Worm (Caenorhabditis elegans) whole organism, dauer: ENCODE data around the gene srj-4.
"Not testable (repeated sequence)": the region's sequence is repeated elsewhere in the genome, so short reads cannot be mapped to it uniquely, and the experiment has no call there.

ENCODE experiments used
- unc-62 ChIP-seq: sonication (generic microtip); optimal IDR thresholded peaks from 2 replicates; lab custom pipeline; 2017; ENCODE audit warnings: missing biosample characterization, missing genetic modification reagents, missing genetic modification characterization

srj-4 gene

ce11 chrV:12162906-12163305, at the start of gene srj-4:
Gene srj-4, plus strand, starts transcription at chrV:12163206.
- TF ChIP-seq unc-62 (GFP tag; lab: Kevin White, UChicago): no peak

DNA sequence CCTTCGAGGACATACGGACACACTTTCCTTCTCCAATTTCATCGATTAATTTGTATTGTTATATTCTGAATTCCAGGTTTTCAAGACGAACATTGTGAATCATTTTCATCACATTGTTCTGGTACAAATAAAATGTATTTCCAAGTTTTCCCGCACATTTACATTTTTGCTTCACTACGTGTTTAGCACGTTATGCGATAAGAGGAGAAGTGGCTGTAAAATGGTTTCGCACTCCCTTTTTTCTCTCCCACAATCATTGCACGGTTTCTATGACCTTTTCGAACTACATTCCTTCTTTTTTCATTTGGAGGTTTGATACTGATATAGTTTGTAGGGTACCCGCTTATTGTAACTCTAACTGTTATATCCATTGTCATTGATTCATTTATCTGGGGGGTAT, 49.3 kb upstream of the srj-4 start:
- no peak for TF ChIP-seq unc-62 (GFP tag; lab: Kevin White, UChicago)

ce11 chrV:12114693-12115092, 48.3 kb upstream of the srj-4 start, which contains the start of gene spin-1:
Gene spin-1, plus strand, starts transcription at chrV:12114993.
- no peak for TF ChIP-seq unc-62 (GFP tag; lab: Kevin White, UChicago)

DNA sequence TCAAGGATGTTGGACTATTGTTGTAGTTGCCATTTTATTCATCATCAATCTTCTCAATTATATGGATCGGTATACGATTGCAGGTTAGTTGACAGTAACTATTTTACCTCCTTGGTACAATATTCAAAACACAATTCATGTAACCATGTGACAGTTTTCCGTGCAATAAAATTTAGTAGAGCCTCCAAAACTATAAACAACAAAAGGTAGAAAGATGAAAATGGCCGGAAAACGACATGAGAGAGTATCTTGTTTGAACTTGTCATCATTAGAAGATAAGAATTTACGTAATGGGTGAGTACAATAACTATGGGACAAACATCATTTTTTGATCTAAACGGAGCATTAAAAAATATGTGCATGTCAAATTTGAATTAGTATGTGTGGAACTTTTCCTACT, 47.9 kb upstream of the srj-4 start:
- no peak for TF ChIP-seq unc-62 (GFP tag; lab: Kevin White, UChicago)

- TF ChIP-seq unc-62 (GFP tag; lab: Kevin White, UChicago): no peak
These were observed 45.4 kb upstream of the srj-4 start, which contains the start of gene C13C4.8 for ce11 chrV:12117567-12118053. Gene C13C4.8, plus strand, starts transcription at chrV:12118003.

ce11 chrV:12120381-12120780, 42.6 kb upstream of the srj-4 start, which contains the start of gene C13C4.7:
Gene C13C4.7, minus strand, starts transcription at chrV:12120481.
- TF ChIP-seq unc-62 (GFP tag; lab: Kevin White, UChicago): no peak

DNA sequence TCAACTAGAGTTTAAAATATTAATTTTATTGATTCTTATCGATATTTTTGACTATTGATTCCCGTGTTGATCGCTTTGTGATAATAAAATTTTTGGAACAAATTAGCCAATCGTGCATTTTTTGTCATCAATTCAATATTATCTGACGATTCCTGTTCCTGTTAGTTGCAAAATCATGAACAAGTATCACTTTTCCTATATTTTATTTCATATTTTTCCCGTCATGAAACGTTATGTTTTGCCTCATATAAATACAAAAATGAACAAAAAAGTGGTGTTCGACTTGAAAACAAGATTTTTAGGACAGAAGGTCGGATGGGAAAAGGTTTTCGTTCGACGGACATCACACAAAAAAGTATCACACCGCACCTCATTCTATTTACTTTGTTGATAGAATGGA, 41.7 kb upstream of the srj-4 start, which contains the start of gene C13C4.6:
C13C4.6 (plus strand) TSS at position 301 of the 400 bp plus-strand sequence.
- no peak for TF ChIP-seq unc-62 (GFP tag; lab: Kevin White, UChicago)

DNA sequence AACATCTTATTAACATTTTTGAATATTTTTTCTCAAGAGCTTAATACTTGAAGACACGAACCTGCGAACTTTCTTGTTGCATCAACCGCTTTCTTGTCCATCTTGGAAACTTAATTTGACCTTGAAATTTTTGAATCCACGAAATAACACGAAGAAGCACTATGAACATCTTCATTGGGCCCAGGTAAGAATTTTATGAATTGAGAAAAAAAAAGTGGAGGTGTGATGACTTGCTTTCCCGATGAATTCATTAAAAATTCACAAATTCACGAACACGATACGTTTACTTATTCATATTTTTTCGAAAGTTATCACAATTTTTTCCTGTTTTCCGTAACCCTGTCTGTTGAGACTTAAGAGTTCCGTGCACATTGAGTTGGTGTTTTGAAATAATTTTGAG, 32.3 kb upstream of the srj-4 start, which contains the start of gene C27A7.6:
C27A7.6 (minus strand) TSS at position 101 of the 400 bp plus-strand sequence.
- TF ChIP-seq unc-62 (GFP tag; lab: Kevin White, UChicago): not testable (repeated sequence)

DNA sequence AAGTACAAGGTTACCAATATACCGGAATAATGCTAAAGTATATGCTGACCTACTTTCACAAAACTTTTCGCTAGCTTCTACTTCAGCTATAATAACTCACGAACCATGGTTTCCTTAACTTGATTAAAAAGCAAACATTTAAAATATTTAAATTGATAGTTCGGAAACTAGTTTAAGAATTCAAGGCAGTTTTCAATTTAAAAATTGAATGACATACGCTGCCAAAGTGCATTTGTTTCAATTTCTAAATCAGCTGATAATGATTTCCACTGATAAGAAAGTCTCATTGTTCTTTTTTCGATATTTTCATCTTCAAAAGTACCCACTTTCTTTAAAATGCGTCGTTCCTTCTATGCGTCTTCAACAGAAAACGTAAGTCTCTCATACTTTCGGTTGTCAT, 31.8 kb upstream of the srj-4 start, which contains the start of gene enpp-1:
enpp-1 (plus strand) TSS at position 301 of the 400 bp plus-strand sequence.
- TF ChIP-seq unc-62 (GFP tag; lab: Kevin White, UChicago): not testable (repeated sequence)

- TF ChIP-seq unc-62 (GFP tag; lab: Kevin White, UChicago): no peak
These were observed 25.1 kb upstream of the srj-4 start for ce11 chrV:12137942-12138341.

DNA sequence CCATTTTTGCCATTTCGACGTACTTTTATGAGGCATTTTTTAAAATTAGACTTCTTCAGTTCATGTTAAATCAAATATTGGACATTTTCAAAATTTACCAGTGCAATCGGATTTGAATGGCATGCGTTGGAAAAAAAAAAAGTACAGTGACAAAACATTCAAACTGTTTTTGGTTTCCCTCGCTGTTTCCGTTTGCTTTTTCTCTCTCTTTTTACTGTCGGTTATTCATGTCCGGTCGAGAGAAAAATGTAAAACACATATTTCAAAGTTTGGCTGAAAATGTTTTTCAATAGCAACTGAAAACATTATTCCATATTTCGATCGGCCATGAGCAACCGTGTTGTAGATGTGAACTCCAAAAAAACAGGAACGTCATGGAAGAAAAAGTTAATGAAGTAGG, 22.4 kb upstream of the srj-4 start, which contains the start of gene C27A7.3:
C27A7.3 (plus strand) TSS at position 301 of the 400 bp plus-strand sequence.
- no peak for TF ChIP-seq unc-62 (GFP tag; lab: Kevin White, UChicago)

DNA sequence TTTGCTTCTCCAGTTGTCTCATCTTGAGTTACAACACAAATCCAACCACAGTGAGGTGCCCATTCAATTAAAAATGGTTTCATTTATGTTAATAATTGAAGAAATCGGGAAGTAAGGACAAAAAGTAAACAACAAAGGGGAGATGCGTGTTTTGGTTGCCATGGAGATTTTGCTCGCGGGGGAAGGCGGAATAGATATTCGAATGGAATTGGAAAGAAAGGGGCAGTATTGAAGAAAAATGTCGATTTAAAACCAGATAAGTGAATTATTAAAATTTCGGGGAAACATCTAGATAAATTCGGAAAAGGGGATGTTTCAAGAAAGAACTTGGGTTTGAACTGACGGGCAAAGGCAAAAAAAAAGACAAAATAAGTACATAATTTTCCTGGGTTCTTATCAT, 12.4 kb upstream of the srj-4 start, which contains the start of gene che-11:
che-11 (minus strand) TSS at position 101 of the 400 bp plus-strand sequence.
- no peak for TF ChIP-seq unc-62 (GFP tag; lab: Kevin White, UChicago)

DNA sequence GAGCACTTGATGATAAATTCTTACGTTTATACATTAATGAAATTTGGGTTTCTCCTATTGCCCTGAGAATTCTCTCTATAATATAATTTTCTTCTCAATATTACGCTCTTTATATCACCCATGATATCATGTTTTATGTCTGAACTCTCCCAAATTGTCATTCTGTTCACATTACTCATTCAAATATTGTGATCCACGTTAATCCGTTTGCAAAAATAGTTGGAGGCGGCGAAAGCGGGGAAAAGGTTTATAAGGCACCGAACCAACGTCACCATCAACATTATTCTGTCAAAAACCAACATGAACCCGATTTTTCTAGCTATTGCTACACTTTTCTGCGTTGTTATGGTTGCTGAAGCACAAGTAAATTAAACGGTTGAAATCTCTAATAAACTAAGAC, 10.1 kb upstream of the srj-4 start, which contains the start of gene C27A7.8:
C27A7.8 (plus strand) TSS at position 301 of the 400 bp plus-strand sequence.
- TF ChIP-seq unc-62 (GFP tag; lab: Kevin White, UChicago): no peak

DNA sequence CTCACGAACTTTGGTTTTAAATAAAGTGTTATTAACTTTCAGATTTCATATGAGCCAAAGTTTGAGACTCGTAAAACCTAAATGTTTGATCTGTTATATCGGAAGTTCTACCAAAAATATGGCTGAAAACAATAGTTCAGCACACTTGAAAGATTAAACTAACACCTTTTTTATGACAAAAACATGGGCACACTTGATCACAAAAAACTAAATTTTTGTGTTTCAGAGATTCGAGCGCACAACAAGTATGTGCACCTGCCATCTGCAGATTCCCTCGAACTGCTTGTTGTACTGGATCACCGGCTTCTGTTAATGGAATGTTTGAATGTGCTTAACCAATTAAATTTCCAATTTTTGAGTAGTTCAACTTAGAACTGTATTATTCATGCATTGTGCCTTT, 9.2 kb upstream of the srj-4 start:
- TF ChIP-seq unc-62 (GFP tag; lab: Kevin White, UChicago): no peak

DNA sequence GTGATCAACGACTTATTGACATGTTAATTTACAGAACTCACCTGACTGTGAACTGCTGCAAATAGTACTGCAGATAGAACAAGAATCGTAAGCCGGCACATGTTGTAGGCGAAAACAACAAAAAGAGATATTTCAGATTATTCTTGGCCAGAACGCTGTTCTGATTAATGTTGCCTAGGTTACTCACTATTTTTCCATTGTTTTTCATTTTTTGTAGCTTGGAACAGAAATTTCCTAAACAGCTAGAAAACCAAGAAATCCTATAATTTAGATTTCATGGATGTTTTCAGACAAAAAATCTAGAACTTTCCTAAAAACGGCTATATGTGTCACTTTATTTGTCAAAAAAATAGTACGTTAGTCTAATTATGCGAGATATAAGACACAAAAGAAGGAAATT, 8.5 kb upstream of the srj-4 start, which contains the start of gene C27A7.9:
C27A7.9 (minus strand) TSS at position 101 of the 400 bp plus-strand sequence.
- no peak for TF ChIP-seq unc-62 (GFP tag; lab: Kevin White, UChicago)

ce11 chrV:12158377-12158776, 4.6 kb upstream of the srj-4 start:
- no peak for TF ChIP-seq unc-62 (GFP tag; lab: Kevin White, UChicago)

DNA sequence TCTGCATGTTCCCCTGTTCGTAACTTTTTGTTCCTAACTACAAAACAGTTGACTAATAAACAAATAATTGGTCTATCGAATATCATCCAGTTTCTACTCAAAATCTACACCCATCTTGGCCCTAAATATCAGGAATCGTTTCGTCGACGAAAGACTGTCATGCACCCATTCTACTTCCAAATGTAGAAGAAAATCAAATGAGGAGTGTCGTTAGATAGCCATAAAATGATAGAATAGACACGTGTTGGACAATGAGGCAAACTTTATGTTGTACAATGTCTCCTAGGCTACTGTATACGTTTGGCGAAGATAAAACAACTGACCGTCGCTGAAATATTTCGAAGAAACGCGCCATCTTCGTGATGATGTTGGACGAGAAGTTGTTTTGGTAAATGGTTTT, 3.0 kb upstream of the srj-4 start:
- TF ChIP-seq unc-62 (GFP tag; lab: Kevin White, UChicago): no peak
